Worm (Caenorhabditis elegans): ENCODE measurements around the gene str-243.

Gene str-243

DNA sequence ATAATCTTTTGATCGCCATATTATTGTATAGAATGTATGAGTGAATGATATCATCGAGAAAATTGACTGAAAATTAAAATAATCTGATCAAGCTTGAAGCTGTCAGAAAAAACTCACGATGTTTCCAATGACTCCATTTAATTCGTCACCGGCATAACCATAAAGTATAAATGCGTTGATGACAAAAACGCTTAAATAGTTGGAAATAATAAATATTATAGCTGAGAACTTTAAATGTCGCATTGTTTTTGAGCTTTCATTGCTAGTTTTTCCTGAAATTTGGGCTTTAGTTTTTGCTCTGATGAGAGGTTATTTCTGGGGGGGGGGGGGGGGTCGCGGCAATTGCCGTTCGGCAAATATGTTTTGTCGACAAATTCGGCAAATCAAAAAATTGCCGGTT is 28.6 kb downstream of the str-243 start:
- TF ChIP-seq nhr-76 (tag; optimal IDR thresholded peaks at IDR 0.05) (no peak), ces-1 (GFP tag; optimal IDR thresholded peaks at IDR 0.05) (no peak), sptf-1 (tag; optimal IDR thresholded peaks at IDR 0.05) (no peak), lin-32 (GFP tag; optimal IDR thresholded peaks at IDR 0.05) (no peak), unc-120 (tag; optimal IDR thresholded peaks at IDR 0.05; ENCODE audit: poor library complexity, severe bottlenecking) (no peak), nhr-237 (tag; optimal IDR thresholded peaks at IDR 0.05) (no peak), unc-39 (tag; optimal IDR thresholded peaks at IDR 0.05) (no peak), hlh-1 (tag; optimal IDR thresholded peaks at IDR 0.05) (no peak), lin-13 (tag; optimal IDR thresholded peaks at IDR 0.05) (no peak), elt-3 (tag; optimal IDR thresholded peaks at IDR 0.05) (no peak), ceh-83 (GFP tag; optimal IDR thresholded peaks at IDR 0.05) (no peak), sem-2 (GFP tag; optimal IDR thresholded peaks at IDR 0.05) (no peak)

ce11 chrV:1553004-1553403 is 30.4 kb downstream of the str-243 start, which contains the start of gene srsx-8:
srsx-8 (minus strand) TSS chrV:1553104.
- no peak for TF ChIP-seq ztf-11 (tag; optimal IDR thresholded peaks at IDR 0.05)
- no peak for TF ChIP-seq ceh-43 (GFP tag; optimal IDR thresholded peaks at IDR 0.05)
- TF ChIP-seq zip-8 (tag; optimal IDR thresholded peaks at IDR 0.05), result no peak
- no peak for TF ChIP-seq mep-1 (tag; optimal IDR thresholded peaks at IDR 0.05)
- no peak for TF ChIP-seq lin-32 (GFP tag; optimal IDR thresholded peaks at IDR 0.05)
- no peak for TF ChIP-seq tbx-8 (GFP tag; optimal IDR thresholded peaks at IDR 0.05)
- TF ChIP-seq lsy-2 (tag; optimal IDR thresholded peaks at IDR 0.05), result no peak
- TF ChIP-seq nhr-2 (tag; optimal IDR thresholded peaks at IDR 0.05), result no peak
- no peak for TF ChIP-seq sem-2 (GFP tag; optimal IDR thresholded peaks at IDR 0.05)
- TF ChIP-seq pha-4 (tag; optimal IDR thresholded peaks at IDR 0.05), result no peak
- no peak for TF ChIP-seq nhr-76 (tag; optimal IDR thresholded peaks at IDR 0.05)
- no peak for TF ChIP-seq cnd-1 (tag; optimal IDR thresholded peaks at IDR 0.05)
- TF ChIP-seq nhr-28 (tag; optimal IDR thresholded peaks at IDR 0.05), result no peak

DNA sequence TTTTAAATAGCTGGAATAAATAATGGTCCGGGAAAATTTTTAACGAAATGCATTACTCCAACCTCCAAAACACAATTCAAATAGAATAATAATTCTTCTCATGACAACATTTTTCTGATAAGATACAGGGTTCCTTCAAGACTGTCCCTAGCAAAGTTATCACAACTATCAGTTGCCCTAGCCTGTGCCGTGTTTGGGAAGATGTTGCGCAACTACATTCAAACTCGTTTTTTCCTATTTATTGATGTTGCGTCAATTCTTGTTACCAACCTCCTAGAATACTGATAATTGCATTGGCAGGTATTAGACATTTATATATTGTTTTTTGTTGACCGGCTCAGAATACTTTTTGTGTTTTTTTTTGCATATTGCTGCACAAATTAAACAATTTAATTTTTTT is 32.5 kb downstream of the str-243 start:
- TF ChIP-seq M03D4.4 (tag; optimal IDR thresholded peaks at IDR 0.05), result no peak
- peak; percentile 93 for TF ChIP-seq zip-8 (tag; optimal IDR thresholded peaks at IDR 0.05)
- no peak for TF ChIP-seq ceh-43 (GFP tag; optimal IDR thresholded peaks at IDR 0.05)

- TF ChIP-seq lsy-2 (tag; optimal IDR thresholded peaks at IDR 0.05), result no peak
These were observed 35.5 kb downstream of the str-243 start for ce11 chrV:1558113-1558512.

- no peak for TF ChIP-seq drap-1 (GFP tag; optimal IDR thresholded peaks at IDR 0.05)
- TF ChIP-seq mep-1 (tag; optimal IDR thresholded peaks at IDR 0.05), result no peak
- no peak for TF ChIP-seq ceh-43 (GFP tag; optimal IDR thresholded peaks at IDR 0.05)
- TF ChIP-seq cnd-1 (tag; optimal IDR thresholded peaks at IDR 0.05), result no peak
- no peak for TF ChIP-seq elt-3 (tag; optimal IDR thresholded peaks at IDR 0.05)
- no peak for TF ChIP-seq nhr-2 (tag; optimal IDR thresholded peaks at IDR 0.05)
- no peak for TF ChIP-seq unc-62 (GFP tag; optimal IDR thresholded peaks at IDR 0.05)
- TF ChIP-seq bed-3 (GFP tag; optimal IDR thresholded peaks at IDR 0.05), result no peak
These were observed 44.2 kb downstream of the str-243 start, which contains the start of gene cdc-25.2 for ce11 chrV:1566776-1567175. cdc-25.2 (plus strand) TSS chrV:1567076.

ce11 chrV:1569750-1570419 is 47.3 kb downstream of the str-243 start:
- TF ChIP-seq mep-1 (tag; optimal IDR thresholded peaks at IDR 0.05) (no peak), ceh-39 (tag; optimal IDR thresholded peaks at IDR 0.05) (no peak), flh-1 (GFP tag; optimal IDR thresholded peaks at IDR 0.05) (no peak), nhr-12 (tag; optimal IDR thresholded peaks at IDR 0.05) (no peak), sem-2 (GFP tag; optimal IDR thresholded peaks at IDR 0.05) (no peak), ztf-11 (tag; optimal IDR thresholded peaks at IDR 0.05) (no peak), lin-13 (tag; optimal IDR thresholded peaks at IDR 0.05) (no peak), ces-1 (GFP tag; optimal IDR thresholded peaks at IDR 0.05) (no peak), pha-4 (tag; optimal IDR thresholded peaks at IDR 0.05) (peak; percentile 45), tbx-8 (GFP tag; optimal IDR thresholded peaks at IDR 0.05) (no peak), M03D4.4 (tag; optimal IDR thresholded peaks at IDR 0.05) (no peak), unc-62 (GFP tag; optimal IDR thresholded peaks at IDR 0.05) (no peak), elt-3 (tag; optimal IDR thresholded peaks at IDR 0.05) (no peak), hlh-1 (tag; optimal IDR thresholded peaks at IDR 0.05) (no peak), nhr-2 (tag; optimal IDR thresholded peaks at IDR 0.05) (peak; percentile 65)

All from whole organism, mixed stage, embryonic.